Fruit fly (Drosophila melanogaster): ENCODE data around the gene Cpr30B.

dm6 chr2L:9581582-9581981, 38.9 kb downstream of the Cpr30B start, which contains the start of gene gcm:
- TF ChIP-seq bab1 (GFP tag; optimal IDR thresholded peaks at IDR 0.05) (no peak), CG14711 (tag; optimal IDR thresholded peaks at IDR 0.05) (no peak), Crg-1 (GFP tag; optimal IDR thresholded peaks at IDR 0.05) (no peak), toe (GFP tag; optimal IDR thresholded peaks at IDR 0.05) (no peak), kay (GFP tag; ENCODE audit: borderline replicate concordance) (no peak), CG11617 (GFP tag; optimal IDR thresholded peaks at IDR 0.05) (no peak), CG12768 (GFP tag; optimal IDR thresholded peaks at IDR 0.05) (no peak), Mnt (GFP tag; optimal IDR thresholded peaks at IDR 0.05) (no peak), CG5204 (GFP tag; optimal IDR thresholded peaks at IDR 0.05) (no peak), CG7101 (tag; optimal IDR thresholded peaks at IDR 0.05) (no peak)
